Worm (Caenorhabditis elegans): ENCODE results near the gene shk-1.

shk-1 gene

ce11 chrII:9769797-9770520 is 11.9 kb downstream of the shk-1 start, which contains the start of gene aqp-10 (continued):
- TF ChIP-seq ceh-79 (tag; optimal IDR thresholded peaks at IDR 0.05) (no peak), F55B11.4 (tag; optimal IDR thresholded peaks at IDR 0.05; ENCODE audit: borderline replicate concordance, insufficient read depth) (no peak), Y79H2A.3 (GFP tag; conservative IDR thresholded peaks at IDR 0.05) (no peak), F33H1.4 (GFP tag; IDR thresholded peaks at IDR 0.05) (no peak), nhr-120 (GFP tag; IDR thresholded peaks at IDR 0.05) (no peak), him-1 (tag; optimal IDR thresholded peaks at IDR 0.05) (no peak), die-1 (tag; optimal IDR thresholded peaks at IDR 0.05) (no peak), hrde-1 (tag; optimal IDR thresholded peaks at IDR 0.05; ENCODE audit: borderline replicate concordance) (no peak), attf-5 (GFP tag; optimal IDR thresholded peaks at IDR 0.05) (peak; percentile 14), hmg-1.2 (GFP tag; IDR thresholded peaks at IDR 0.05) (0 out of 2 replicates have a peak, but pooled peaks have one; percentile 14), madf-3 (GFP tag; IDR thresholded peaks at IDR 0.05) (no peak), ZK185.1 (tag; optimal IDR thresholded peaks at IDR 0.05; ENCODE audit: poor library complexity, severe bottlenecking) (peak; percentile 38), Y53F4B.3 (GFP tag; IDR thresholded peaks at IDR 0.05) (no peak), attf-3 (GFP tag; conservative IDR thresholded peaks at IDR 0.05) (no peak), F39B2.1 (GFP tag; IDR thresholded peaks at IDR 0.05) (no peak), repo-1 (tag; optimal IDR thresholded peaks at IDR 0.05) (peak; percentile 67), nfya-2 (GFP tag; IDR thresholded peaks at IDR 0.05) (no peak), rec-8 (tag; optimal IDR thresholded peaks at IDR 0.05) (no peak), hlh-26 (GFP tag; conservative IDR thresholded peaks at IDR 0.05) (no peak), ceh-100 (GFP tag; IDR thresholded peaks at IDR 0.05) (no peak), nhr-27 (tag; optimal IDR thresholded peaks at IDR 0.05) (no peak), madf-8 (GFP tag; conservative IDR thresholded peaks at IDR 0.05) (no peak), lin-54 (GFP tag; optimal IDR thresholded peaks at IDR 0.05) (peak; percentile 37), bed-1 (GFP tag; IDR thresholded peaks at IDR 0.05) (no peak), snpc-1.3 (tag; optimal IDR thresholded peaks at IDR 0.05; ENCODE audit: insufficient read depth) (no peak), ztf-3 (GFP tag; optimal IDR thresholded peaks at IDR 0.05) (no peak), snpc-3.4 (tag; optimal IDR thresholded peaks at IDR 0.05) (no peak), mcd-1 (GFP tag; IDR thresholded peaks at IDR 0.05) (0 out of 2 replicates have a peak, but pooled peaks have one; percentile 26), egrh-3 (GFP tag; IDR thresholded peaks at IDR 0.05) (no peak), attf-6 (GFP tag; IDR thresholded peaks at IDR 0.05) (no peak), xnd-1 (tag; optimal IDR thresholded peaks at IDR 0.05) (no peak), sptf-2 (GFP tag; optimal IDR thresholded peaks at IDR 0.05) (no peak), tbp1 (GFP tag; optimal IDR thresholded peaks at IDR 0.05) (peak; percentile 29), let-526 (GFP tag; IDR thresholded peaks at IDR 0.05) (no peak), efl-1 (GFP tag; optimal IDR thresholded peaks at IDR 0.05) (no peak), lin-40 (tag; optimal IDR thresholded peaks at IDR 0.05) (peak; percentile 11), lsl-1 (GFP tag; optimal IDR thresholded peaks at IDR 0.05) (no peak), tlf-1 (GFP tag; optimal IDR thresholded peaks at IDR 0.05) (no peak), gei-17 (GFP tag; optimal IDR thresholded peaks at IDR 0.05) (no peak), K12H6.12 (tag; optimal IDR thresholded peaks at IDR 0.05) (peak; percentile 3), cebp-1 (GFP tag; IDR thresholded peaks at IDR 0.05) (no peak), cebp-1 (tag; optimal IDR thresholded peaks at IDR 0.05) (peak; percentile 60), pbrm-1 (GFP tag; IDR thresholded peaks at IDR 0.05) (0 out of 2 replicates have a peak, but pooled peaks have one; percentile 34), ccch-3 (GFP tag; optimal IDR thresholded peaks at IDR 0.05) (no peak), atf-7 (tag; optimal IDR thresholded peaks at IDR 0.05) (peak; percentile 54)
